Fruit fly (Drosophila melanogaster) whole organism, embryonic: ENCODE data around the gene CG7379.
A peak's percentile ranks its signal among the peaks of the same experiment; 100 is the strongest.

Experiments used
- Bdp1 ChIP-seq: fragments of 200-800 bp; sonication (Bioruptor generic); optimal IDR thresholded peaks from 3 replicates; lab custom pipeline; 2016; ENCODE audit warnings: missing biosample characterization, missing genetic modification characterization
- Blimp-1 ChIP-seq: fragments of 200-800 bp; sonication (Bioruptor generic); optimal IDR thresholded peaks from 3 replicates; lab custom pipeline; 2018; ENCODE audit warnings: missing biosample characterization, missing genetic modification characterization, mild to moderate bottlenecking, moderate library complexity, missing genetic modification reagents
- CG10147 ChIP-seq: fragments of 200-800 bp; sonication (Bioruptor generic); optimal IDR thresholded peaks from 2 replicates; lab custom pipeline; 2019; ENCODE audit warnings: missing biosample characterization, mild to moderate bottlenecking, missing genetic modification characterization, moderate library complexity
- CG10565 ChIP-seq: fragments of 200-800 bp; sonication (Bioruptor generic); optimal IDR thresholded peaks from 3 replicates; lab custom pipeline; 2016; ENCODE audit warnings: missing biosample characterization, mild to moderate bottlenecking, missing genetic modification characterization
- CG11696 ChIP-seq: fragments of 200-800 bp; sonication (Bioruptor generic); IDR thresholded peaks from 2 replicates; pipeline ENCODE4 v1.3.6; 2022; ENCODE audit warnings: missing biosample characterization, missing genetic modification characterization
- CG13287 ChIP-seq: fragments of 200-800 bp; sonication (Bioruptor generic); IDR thresholded peaks from 2 replicates; pipeline ENCODE4 v1.3.6; 2022; ENCODE audit warnings: missing biosample characterization, missing genetic modification characterization; ENCODE audit not compliant: partially characterized antibody
- CG18011 ChIP-seq: fragments of 200-800 bp; sonication (Bioruptor generic); optimal IDR thresholded peaks from 2 replicates; lab custom pipeline; 2017; ENCODE audit warnings: missing biosample characterization, missing genetic modification characterization, mild to moderate bottlenecking, moderate library complexity, missing genotype
- CG18262 ChIP-seq: fragments of 200-800 bp; optimal IDR thresholded peaks from 3 replicates; lab custom pipeline; 2019; ENCODE audit warnings: missing biosample characterization, mild to moderate bottlenecking, missing genetic modification characterization, moderate library complexity
- CG2199 ChIP-seq: fragments of 200-800 bp; sonication (Bioruptor generic); IDR thresholded peaks from 3 replicates; pipeline ENCODE4 v1.3.6; 2022; ENCODE audit warnings: missing biosample characterization, missing genetic modification characterization
- CG2889 ChIP-seq: fragments of 200-800 bp; sonication (Bioruptor generic); IDR thresholded peaks from 3 replicates; pipeline ENCODE4 v1.3.6; 2022; ENCODE audit warnings: missing biosample characterization, missing genetic modification characterization
- CG32772 ChIP-seq: fragments of 200-800 bp; sonication (Bioruptor generic); IDR thresholded peaks from 2 replicates; pipeline ENCODE4 v1.3.6; 2022; ENCODE audit warnings: missing biosample characterization, missing genetic modification characterization
- CG5953 ChIP-seq: fragments of 200-800 bp; sonication (Bioruptor generic); IDR thresholded peaks from 2 replicates; pipeline ENCODE4 v1.3.6; 2022; ENCODE audit warnings: missing biosample characterization, missing genetic modification characterization
- CG6813 ChIP-seq: fragments of 200-800 bp; sonication (Bioruptor generic); optimal IDR thresholded peaks from 2 replicates; lab custom pipeline; 2017; ENCODE audit warnings: missing biosample characterization, missing genetic modification characterization, mild to moderate bottlenecking, moderate library complexity, missing genetic modification reagents
- CG7556 ChIP-seq: fragments of 200-800 bp; sonication (Bioruptor generic); optimal IDR thresholded peaks from 2 replicates; lab custom pipeline; 2017; ENCODE audit warnings: missing biosample characterization, mild to moderate bottlenecking, missing genetic modification characterization
- CG8478 ChIP-seq: fragments of >200 bp; optimal IDR thresholded peaks from 2 replicates; lab custom pipeline; 2018
- CG8924 ChIP-seq: fragments of 200-800 bp; optimal IDR thresholded peaks from 3 replicates; lab custom pipeline; 2019; ENCODE audit warnings: missing biosample characterization, mild to moderate bottlenecking, missing genetic modification characterization, moderate library complexity
- CG9932 ChIP-seq: fragments of 200-800 bp; sonication (Bioruptor generic); IDR thresholded peaks from 2 replicates; pipeline ENCODE4 v1.3.6; 2022; ENCODE audit warnings: missing biosample characterization, missing genetic modification characterization
- Deaf1 ChIP-seq: fragments of 200-800 bp; optimal IDR thresholded peaks from 3 replicates; lab custom pipeline; 2019; ENCODE audit warnings: missing biosample characterization, mild to moderate bottlenecking, missing genetic modification characterization, moderate library complexity
- Drgx ChIP-seq: fragments of 200-800 bp; sonication (Bioruptor generic); IDR thresholded peaks from 2 replicates; pipeline ENCODE4 v1.3.6; 2022; ENCODE audit warnings: missing biosample characterization, missing genetic modification characterization
- H2.0 ChIP-seq: fragments of 200-800 bp; sonication (Bioruptor generic); IDR thresholded peaks from 2 replicates; pipeline ENCODE4 v1.3.6; 2022; ENCODE audit warnings: missing biosample characterization, missing genetic modification characterization
- Hand ChIP-seq: fragments of 200-800 bp; sonication (Bioruptor generic); optimal IDR thresholded peaks from 2 replicates; lab custom pipeline; 2017; ENCODE audit warnings: mild to moderate bottlenecking, missing biosample characterization, missing genetic modification reagents, missing genetic modification characterization
- NfI ChIP-seq: fragments of 200-800 bp; sonication (Bioruptor generic); optimal IDR thresholded peaks from 3 replicates; lab custom pipeline; 2018; ENCODE audit warnings: missing biosample characterization, mild to moderate bottlenecking, missing genetic modification characterization, moderate library complexity
- Optix ChIP-seq: fragments of 200-800 bp; sonication (Bioruptor generic); IDR thresholded peaks from 3 replicates; pipeline ENCODE4 v1.3.6; 2022; ENCODE audit warnings: missing biosample characterization, missing genetic modification characterization
- Poxn ChIP-seq: fragments of 200-800 bp; sonication (Bioruptor generic); IDR thresholded peaks from 2 replicates; pipeline ENCODE4 v1.3.6; 2022; ENCODE audit warnings: missing biosample characterization, missing genetic modification characterization
- Six4 ChIP-seq: fragments of 200-800 bp; sonication (Bioruptor generic); optimal IDR thresholded peaks from 2 replicates; lab custom pipeline; 2016; ENCODE audit warnings: missing biosample characterization, missing genetic modification characterization
- Sox102F ChIP-seq: fragments of 200-800 bp; sonication (Bioruptor generic); optimal IDR thresholded peaks from 2 replicates; lab custom pipeline; 2018; ENCODE audit warnings: missing biosample characterization, mild to moderate bottlenecking, missing genetic modification characterization, moderate library complexity
- Ssrp ChIP-seq: fragments of 200-800 bp; sonication (Bioruptor generic); optimal IDR thresholded peaks from 2 replicates; lab custom pipeline; 2018; ENCODE audit warnings: missing biosample characterization, mild to moderate bottlenecking, missing genetic modification characterization, moderate library complexity
- YL-1 ChIP-seq: fragments of 200-800 bp; sonication (Bioruptor generic); optimal IDR thresholded peaks from 3 replicates; lab custom pipeline; 2017; ENCODE audit warnings: missing biosample characterization, mild to moderate bottlenecking, missing genetic modification characterization
- ab ChIP-seq: fragments of 200-800 bp; sonication (Bioruptor generic); optimal IDR thresholded peaks from 2 replicates; lab custom pipeline; 2016; ENCODE audit warnings: missing biosample characterization, missing genetic modification characterization
- amos ChIP-seq: fragments of 200-800 bp; sonication (Bioruptor generic); IDR thresholded peaks from 2 replicates; pipeline ENCODE4 v1.3.6; 2022; ENCODE audit warnings: missing biosample characterization, missing genetic modification characterization; ENCODE audit not compliant: partially characterized antibody
- cwo ChIP-seq: fragments of 200-800 bp; sonication (Bioruptor generic); optimal IDR thresholded peaks from 3 replicates; lab custom pipeline; 2017; ENCODE audit warnings: missing biosample characterization, missing genetic modification characterization, mild to moderate bottlenecking, moderate library complexity, missing genetic modification reagents
- danr ChIP-seq: fragments of 200-800 bp; sonication (Bioruptor generic); IDR thresholded peaks from 2 replicates; pipeline ENCODE4 v1.3.6; 2022; ENCODE audit warnings: missing biosample characterization, missing genetic modification characterization
- ems ChIP-seq: fragments of 200-800 bp; sonication (Bioruptor generic); optimal IDR thresholded peaks from 3 replicates; lab custom pipeline; 2016; ENCODE audit warnings: missing biosample characterization, missing genetic modification characterization
- exex ChIP-seq: fragments of 200-800 bp; sonication (Bioruptor generic); optimal IDR thresholded peaks from 4 replicates; lab custom pipeline; 2018; ENCODE audit warnings: missing biosample characterization, mild to moderate bottlenecking, missing genetic modification characterization, moderate library complexity
- gcm ChIP-seq: fragments of 200-800 bp; sonication (Bioruptor generic); optimal IDR thresholded peaks from 2 replicates; lab custom pipeline; 2019; ENCODE audit warnings: missing biosample characterization, mild to moderate bottlenecking, missing genetic modification characterization, moderate library complexity
- gro ChIP-seq: fragments of 200-800 bp; sonication (Bioruptor generic); optimal IDR thresholded peaks from 2 replicates; lab custom pipeline; 2016; ENCODE audit warnings: missing biosample characterization, missing genetic modification characterization
- h ChIP-seq: fragments of >200 bp; optimal IDR thresholded peaks from 2 replicates; lab custom pipeline; 2017
- hbn ChIP-seq: fragments of 200-800 bp; sonication (Bioruptor generic); IDR thresholded peaks from 2 replicates; pipeline ENCODE4 v1.3.6; 2022; ENCODE audit warnings: missing biosample characterization, missing genetic modification characterization; ENCODE audit not compliant: partially characterized antibody
- ind ChIP-seq: fragments of 200-800 bp; sonication (Bioruptor generic); optimal IDR thresholded peaks from 3 replicates; lab custom pipeline; 2016; ENCODE audit warnings: missing biosample characterization, missing genetic modification characterization
- lov ChIP-seq, 2 experiments: fragments of 200-800 bp in 1 of 2; fragments of >200 bp in 1 of 2; sonication (Bioruptor generic) in 1 of 2; IDR thresholded peaks in 1 of 2; optimal IDR thresholded peaks in 1 of 2; 2 replicates in 1 of 2; 3 replicates in 1 of 2; pipeline versions ENCODE4 v1.3.6 to Lab custom; 2017 to 2022; ENCODE audit warnings: missing biosample characterization in 1 of 2, missing genetic modification characterization in 1 of 2
- nau ChIP-seq: fragments of 200-800 bp; sonication (Bioruptor generic); optimal IDR thresholded peaks from 3 replicates; lab custom pipeline; 2017; ENCODE audit warnings: missing biosample characterization, mild to moderate bottlenecking, missing genetic modification characterization, missing genetic modification reagents
- prd ChIP-seq, 3 experiments: fragments of >200 bp in 2 of 3; fragments of 200-800 bp in 1 of 3; sonication (Bioruptor generic) in 1 of 3; optimal IDR thresholded peaks in 2 of 3; IDR thresholded peaks in 1 of 3; 2 replicates in 2 of 3; 3 replicates in 1 of 3; pipeline versions ENCODE4 v1.3.6 to Lab custom; 2017 to 2022; ENCODE audit warnings: missing biosample characterization in 1 of 3, missing genetic modification characterization in 1 of 3
- slp2 ChIP-seq: fragments of 200-800 bp; sonication (Bioruptor generic); optimal IDR thresholded peaks from 2 replicates; lab custom pipeline; 2016; ENCODE audit warnings: missing biosample characterization, missing genetic modification characterization
- sr ChIP-seq: fragments of 200-800 bp; sonication (Bioruptor generic); IDR thresholded peaks from 3 replicates; pipeline ENCODE4 v1.3.6; 2022; ENCODE audit warnings: missing biosample characterization, missing genetic modification characterization
- ssp ChIP-seq: fragments of 200-800 bp; sonication (Bioruptor generic); IDR thresholded peaks from 2 replicates; pipeline ENCODE4 v1.3.6; 2022; ENCODE audit warnings: missing biosample characterization, missing genetic modification characterization
- tup ChIP-seq: fragments of 200-800 bp; sonication (Bioruptor generic); optimal IDR thresholded peaks from 2 replicates; lab custom pipeline; 2016; ENCODE audit warnings: missing biosample characterization, mild to moderate bottlenecking, missing genetic modification characterization, moderate library complexity
- vvl ChIP-seq: fragments of 200-800 bp; sonication (Bioruptor generic); IDR thresholded peaks from 2 replicates; pipeline ENCODE4 v1.3.6; 2022; ENCODE audit warnings: missing biosample characterization, missing genetic modification characterization
- wek ChIP-seq: fragments of 200-800 bp; sonication (Bioruptor generic); optimal IDR thresholded peaks from 3 replicates; lab custom pipeline; 2018; ENCODE audit warnings: missing biosample characterization, mild to moderate bottlenecking, missing genetic modification characterization, moderate library complexity

Gene CG7379

DNA sequence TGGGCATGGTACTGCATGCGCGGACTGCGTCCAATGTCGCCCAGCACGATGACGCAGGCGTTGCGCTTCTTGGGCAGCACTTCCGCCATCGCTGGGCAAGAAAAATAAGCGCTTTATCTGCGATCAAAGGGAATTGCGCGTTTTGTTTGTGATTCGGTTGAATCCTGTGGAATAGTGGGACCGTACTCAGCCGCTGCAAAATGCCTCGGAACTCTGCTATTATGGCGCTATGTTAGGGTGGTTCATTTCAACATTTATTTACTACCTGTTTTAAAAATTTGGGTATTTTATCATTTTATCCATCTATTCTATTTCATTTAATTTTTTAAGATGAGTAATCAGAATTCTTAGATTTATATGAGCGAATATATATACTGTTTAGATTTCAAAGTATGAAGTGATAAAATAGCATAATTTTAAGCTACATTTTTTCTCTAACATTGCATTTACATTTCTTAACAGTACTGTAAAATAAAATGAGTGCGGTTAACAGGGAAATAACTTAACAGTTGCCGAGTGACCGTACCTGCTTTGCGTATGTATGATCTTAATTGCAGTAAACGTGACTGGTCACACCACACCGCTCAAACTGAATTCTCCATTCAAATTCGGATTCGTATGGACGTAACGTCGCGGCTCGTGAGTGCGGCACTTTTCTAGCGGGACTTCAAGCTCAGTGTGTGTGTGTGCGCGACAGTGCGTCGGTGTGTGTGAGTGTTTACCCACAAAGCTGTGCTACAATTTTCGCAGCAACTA, 13.0 kb upstream of the CG7379 start, which contains the start of the genes Alg1 and tinc (continued):
- peak; percentile 74 for TF ChIP-seq CG18262
- no peak for TF ChIP-seq danr (GFP tag; lab: Robert Waterston, UW)
- no peak for TF ChIP-seq Bdp1 (GFP tag; lab: Kevin White, UChicago)
- TF ChIP-seq CG8924: peak; percentile 74
- TF ChIP-seq Ssrp (tag; lab: Kevin White, UChicago): peak; percentile 47
- TF ChIP-seq H2.0: peak; percentile 42; the same call in 1 of the 2 replicates
- TF ChIP-seq cwo (GFP tag; lab: Kevin White, UChicago): peak; percentile 32
- peak; percentile 84 for TF ChIP-seq vvl (GFP tag; lab: Robert Waterston, UW)
- 0 out of 2 replicates have a peak, but pooled peaks have one; percentile 27 for TF ChIP-seq ssp
- no peak for TF ChIP-seq prd (optimal IDR thresholded peaks at IDR 0.05; lab: Kevin White, UChicago)
- TF ChIP-seq prd (GFP tag; IDR thresholded peaks at IDR 0.05; lab: Robert Waterston, UW): peak; percentile 56
- TF ChIP-seq slp2: no peak
- peak; percentile 42 for TF ChIP-seq Six4
- TF ChIP-seq CG2889 (GFP tag; lab: Robert Waterston, UW): no peak
- TF ChIP-seq sr (GFP tag; lab: Robert Waterston, UW): no peak
- TF ChIP-seq Drgx: peak; percentile 51; the same call in 1 of the 2 replicates
- TF ChIP-seq wek (GFP tag; lab: Kevin White, UChicago): peak; percentile 87
- no peak for TF ChIP-seq ab (GFP tag; lab: Kevin White, UChicago)
- no peak for TF ChIP-seq CG32772 (GFP tag; lab: Robert Waterston, UW)
- peak; percentile 76 for TF ChIP-seq YL-1 (GFP tag; lab: Kevin White, UChicago)
- TF ChIP-seq CG7556 (GFP tag; lab: Kevin White, UChicago): peak; percentile 72
- no peak for TF ChIP-seq gro (GFP tag; lab: Kevin White, UChicago)
- no peak for TF ChIP-seq lov (optimal IDR thresholded peaks at IDR 0.05; lab: Kevin White, UChicago)
- no peak; the same call in 2 of the 3 replicates for TF ChIP-seq lov (GFP tag; IDR thresholded peaks at IDR 0.05; lab: Robert Waterston, UW)
- TF ChIP-seq h (lab: Kevin White, UChicago): no peak
- TF ChIP-seq CG10147 (GFP tag; lab: Kevin White, UChicago): peak; percentile 81
- TF ChIP-seq amos (GFP tag; lab: Robert Waterston, UW): peak; percentile 47
- no peak for TF ChIP-seq CG6813
- TF ChIP-seq CG13287 (GFP tag; lab: Robert Waterston, UW): peak; percentile 34; the same call in 1 of the 2 replicates
- TF ChIP-seq CG5953: no peak
- peak; percentile 49 for TF ChIP-seq Deaf1 (tag; lab: Kevin White, UChicago)
- peak; percentile 40 for TF ChIP-seq NfI
- no peak for TF ChIP-seq nau (GFP tag; lab: Kevin White, UChicago)
- peak; percentile 46 for TF ChIP-seq exex (tag; lab: Kevin White, UChicago)
- peak; percentile 76 for TF ChIP-seq CG9932 (GFP tag; lab: Robert Waterston, UW)
- peak; percentile 73 for TF ChIP-seq Sox102F (GFP tag; lab: Kevin White, UChicago)
- TF ChIP-seq gcm: peak; percentile 52
- TF ChIP-seq CG8478 (lab: Kevin White, UChicago): no peak
- no peak; the same call in 1 of the 2 replicates for TF ChIP-seq hbn
- peak; percentile 2 for TF ChIP-seq Hand (GFP tag; lab: Kevin White, UChicago)
- TF ChIP-seq CG18011 (GFP tag; lab: Kevin White, UChicago): peak; percentile 49
- 0 out of 2 replicates have a peak, but pooled peaks have one; percentile 7 for TF ChIP-seq Poxn (GFP tag; lab: Robert Waterston, UW)
- TF ChIP-seq tup: no peak
- no peak for TF ChIP-seq Optix (GFP tag; lab: Robert Waterston, UW)
- TF ChIP-seq CG11696 (GFP tag; lab: Robert Waterston, UW): 0 out of 2 replicates have a peak, but pooled peaks have one; percentile 19
- no peak for TF ChIP-seq CG2199
- peak; percentile 49 for TF ChIP-seq ind
- peak; percentile 28 for TF ChIP-seq ems (GFP tag; lab: Kevin White, UChicago)
- peak; percentile 10 for TF ChIP-seq Blimp-1
- no peak for TF ChIP-seq CG10565
